Worm (Caenorhabditis elegans) whole organism, young adult: ENCODE measurements around the gene usp-33.
A peak's percentile ranks its signal among the peaks of the same experiment; 100 is the strongest.

Experiments used
- B0019.2 ChIP-seq: fragments of 200-800 bp; sonication (Bioruptor generic); conservative IDR thresholded peaks from 2 replicates; pipeline ENCODE4 v1.3.6; 2022; ENCODE audit warnings: missing genetic modification reagents, missing genetic modification characterization, missing compliant biosample characterization
- B0336.3 ChIP-seq: fragments of 200-800 bp; sonication (Bioruptor generic); IDR thresholded peaks from 2 replicates; pipeline ENCODE4 v1.3.6; 2022; ENCODE audit warnings: missing genetic modification characterization, missing compliant biosample characterization
- D2030.7 ChIP-seq: fragments of 200-800 bp; sonication (Bioruptor generic); IDR thresholded peaks from 2 replicates; pipeline ENCODE4 v1.3.6; 2022; ENCODE audit warnings: missing genetic modification reagents, missing genetic modification characterization, missing compliant biosample characterization
- F10E7.11 ChIP-seq: sonication (generic microtip); optimal IDR thresholded peaks from 2 replicates; lab custom pipeline; 2017; ENCODE audit warnings: mild to moderate bottlenecking, missing genetic modification characterization, moderate library complexity, missing compliant biosample characterization
- F23B12.7 ChIP-seq: sonication (generic microtip); optimal IDR thresholded peaks from 2 replicates; lab custom pipeline; 2017; ENCODE audit warnings: missing genetic modification characterization, mild to moderate bottlenecking, missing compliant biosample characterization, antibody characterized with exemption, moderate library complexity; ENCODE audit not compliant: insufficient read depth
- F33H1.4 ChIP-seq: fragments of 200-800 bp; sonication (Bioruptor generic); IDR thresholded peaks from 2 replicates; pipeline ENCODE4 v1.3.6; 2022; ENCODE audit warnings: missing genetic modification reagents, missing genetic modification characterization, missing compliant biosample characterization
- F39B2.1 ChIP-seq: fragments of 200-800 bp; sonication (Bioruptor generic); IDR thresholded peaks from 2 replicates; pipeline ENCODE4 v1.3.6; 2022; ENCODE audit warnings: missing genetic modification reagents, missing genetic modification characterization, missing compliant biosample characterization
- F49E8.2 ChIP-seq: sonication (generic microtip); optimal IDR thresholded peaks from 3 replicates; lab custom pipeline; 2017; ENCODE audit warnings: missing genetic modification characterization, mild to moderate bottlenecking, missing compliant biosample characterization, antibody characterized with exemption, moderate library complexity; ENCODE audit not compliant: insufficient read depth
- Y53F4B.3 ChIP-seq: fragments of 200-800 bp; sonication (Bioruptor generic); IDR thresholded peaks from 2 replicates; pipeline ENCODE4 v1.3.6; 2022; ENCODE audit warnings: missing genetic modification reagents, missing genetic modification characterization, missing compliant biosample characterization
- Y56A3A.18 ChIP-seq: fragments of 200-800 bp; sonication (Bioruptor generic); IDR thresholded peaks from 2 replicates; pipeline ENCODE4 v1.3.6; 2022; ENCODE audit warnings: missing genetic modification reagents, missing genetic modification characterization, missing compliant biosample characterization
- athp-1 ChIP-seq: sonication (generic microtip); optimal IDR thresholded peaks from 2 replicates; lab custom pipeline; 2017; ENCODE audit warnings: mild to moderate bottlenecking, missing genetic modification characterization, missing compliant biosample characterization
- attf-6 ChIP-seq: fragments of 200-800 bp; sonication (Bioruptor generic); IDR thresholded peaks from 2 replicates; pipeline ENCODE4 v1.3.6; 2022; ENCODE audit warnings: missing genetic modification reagents, missing genetic modification characterization, missing compliant biosample characterization
- cebp-1 ChIP-seq, 2 experiments: fragments of 200-800 bp in 1 of 2; sonication (Bioruptor generic) in 1 of 2; sonication (generic microtip) in 1 of 2; IDR thresholded peaks in 1 of 2; optimal IDR thresholded peaks in 1 of 2; 2 replicates each; pipeline versions ENCODE4 v1.3.6 to Lab custom; 2017 to 2022; ENCODE audit warnings: missing compliant biosample characterization in 2 of 2, missing genetic modification characterization in 2 of 2, mild to moderate bottlenecking in 1 of 2, missing genetic modification reagents in 1 of 2, moderate library complexity in 1 of 2
- ceh-27 ChIP-seq: fragments of 200-800 bp; sonication (Bioruptor generic); optimal IDR thresholded peaks from 2 replicates; lab custom pipeline; 2018; ENCODE audit warnings: mild to moderate bottlenecking, missing genetic modification characterization, moderate library complexity, missing compliant biosample characterization
- chd-7 ChIP-seq: sonication (generic microtip); optimal IDR thresholded peaks from 2 replicates; lab custom pipeline; 2016; ENCODE audit warnings: mild to moderate bottlenecking, missing genetic modification characterization, moderate library complexity, missing compliant biosample characterization
- fkh-3 ChIP-seq: sonication (generic microtip); optimal IDR thresholded peaks from 2 replicates; lab custom pipeline; 2016; ENCODE audit warnings: mild to moderate bottlenecking, missing genetic modification characterization, missing compliant biosample characterization
- gei-17 ChIP-seq: fragments of 200-800 bp; sonication (Bioruptor generic); optimal IDR thresholded peaks from 2 replicates; lab custom pipeline; 2018; ENCODE audit warnings: mild to moderate bottlenecking, missing genetic modification characterization, missing compliant biosample characterization
- hsf-1 ChIP-seq: fragments of 200-800 bp; sonication (Bioruptor generic); IDR thresholded peaks from 2 replicates; pipeline ENCODE4 v1.3.6; 2022; ENCODE audit warnings: missing genetic modification reagents, missing genetic modification characterization, missing compliant biosample characterization
- let-607 ChIP-seq, 2 experiments: fragments of 200-800 bp in 1 of 2; sonication (Bioruptor generic) in 1 of 2; sonication (generic microtip) in 1 of 2; optimal IDR thresholded peaks; 2 replicates each; lab custom pipeline; 2016 to 2018; ENCODE audit warnings: mild to moderate bottlenecking in 2 of 2, missing compliant biosample characterization in 2 of 2, missing genetic modification characterization in 2 of 2, moderate library complexity in 2 of 2, missing genotype in 1 of 2
- madf-10 ChIP-seq: sonication (generic microtip); optimal IDR thresholded peaks from 2 replicates; lab custom pipeline; 2016; ENCODE audit warnings: mild to moderate bottlenecking, missing genetic modification characterization, missing compliant biosample characterization
- nhr-179 ChIP-seq: sonication (generic microtip); optimal IDR thresholded peaks from 2 replicates; lab custom pipeline; 2016; ENCODE audit warnings: mild to moderate bottlenecking, missing genetic modification characterization, missing compliant biosample characterization
- nhr-27 ChIP-seq: fragments of 200-800 bp; sonication (Bioruptor generic); optimal IDR thresholded peaks from 2 replicates; lab custom pipeline; 2018; ENCODE audit warnings: mild to moderate bottlenecking, missing genetic modification characterization, moderate library complexity, missing compliant biosample characterization
- nhr-80 ChIP-seq: sonication (generic microtip); optimal IDR thresholded peaks from 2 replicates; lab custom pipeline; 2016; ENCODE audit warnings: missing genetic modification characterization, missing compliant biosample characterization
- nhr-90 ChIP-seq: sonication (generic microtip); optimal IDR thresholded peaks from 2 replicates; lab custom pipeline; 2016; ENCODE audit warnings: missing genotype, mild to moderate bottlenecking, missing genetic modification characterization, missing compliant biosample characterization
- rec-8 ChIP-seq, 2 experiments: sonication (generic microtip); optimal IDR thresholded peaks; 2 replicates each; lab custom pipeline; 2016; ENCODE audit warnings: mild to moderate bottlenecking in 2 of 2, missing genetic modification characterization in 2 of 2, missing genetic modification reagents in 2 of 2, missing genotype in 2 of 2, missing biosample characterization in 1 of 2, missing compliant biosample characterization in 1 of 2, moderate library complexity in 1 of 2
- snpc-4 ChIP-seq, 5 experiments: fragments of 150-350 bp in 1 of 5; sonication (generic microtip) in 4 of 5; optimal IDR thresholded peaks; 2 replicates each; lab custom pipeline; 2014 to 2018; ENCODE audit warnings: missing genetic modification characterization in 5 of 5, missing biosample characterization in 3 of 5, antibody characterized with exemption in 2 of 5, mild to moderate bottlenecking in 2 of 5, missing compliant biosample characterization in 2 of 5, missing genotype in 2 of 5, moderate library complexity in 2 of 5, missing genetic modification reagents in 1 of 5
- somi-1 ChIP-seq: fragments of 200-800 bp; sonication (Bioruptor generic); optimal IDR thresholded peaks from 2 replicates; lab custom pipeline; 2018; ENCODE audit warnings: mild to moderate bottlenecking, missing genetic modification characterization, missing compliant biosample characterization
- tlf-1 ChIP-seq: fragments of 200-800 bp; sonication (Bioruptor generic); optimal IDR thresholded peaks from 2 replicates; lab custom pipeline; 2018; ENCODE audit warnings: mild to moderate bottlenecking, missing genetic modification characterization, missing compliant biosample characterization
- unc-130 ChIP-seq: sonication (generic microtip); optimal IDR thresholded peaks from 2 replicates; lab custom pipeline; 2016; ENCODE audit warnings: missing genetic modification reagents, missing genetic modification characterization, missing compliant biosample characterization
- zfh-2 ChIP-seq: fragments of 200-800 bp; sonication (Bioruptor generic); conservative IDR thresholded peaks from 2 replicates; pipeline ENCODE4 v1.3.6; 2022; ENCODE audit warnings: missing genetic modification reagents, missing genetic modification characterization, missing compliant biosample characterization
- zim-3 ChIP-seq: sonication (generic microtip); optimal IDR thresholded peaks from 2 replicates; lab custom pipeline; 2017; ENCODE audit warnings: mild to moderate bottlenecking, missing genetic modification characterization, moderate library complexity, missing compliant biosample characterization
- ztf-3 ChIP-seq: fragments of 200-800 bp; sonication (Bioruptor generic); optimal IDR thresholded peaks from 2 replicates; lab custom pipeline; 2018; ENCODE audit warnings: mild to moderate bottlenecking, missing genetic modification characterization, missing compliant biosample characterization

The usp-33 gene

ce11 chrX:15593366-15593765 is 2.2 kb downstream of the usp-33 start:
- no peak for TF ChIP-seq B0019.2 (GFP tag; lab: Robert Waterston, UW)
- TF ChIP-seq ztf-3 (GFP tag; lab: Kevin White, UChicago), result no peak
- TF ChIP-seq unc-130, result no peak
- TF ChIP-seq athp-1, result no peak
- TF ChIP-seq F10E7.11 (tag; lab: Kevin White, UChicago), result no peak
- TF ChIP-seq tlf-1 (GFP tag; lab: Kevin White, UChicago), result no peak
- no peak for TF ChIP-seq attf-6 (GFP tag; lab: Robert Waterston, UW)
- no peak for TF ChIP-seq fkh-3
- no peak for TF ChIP-seq zim-3
- no peak for TF ChIP-seq chd-7
- TF ChIP-seq F39B2.1 (GFP tag; lab: Robert Waterston, UW), result no peak
- no peak for TF ChIP-seq rec-8 (tag; optimal IDR thresholded peaks at IDR 0.05; lab: Kevin White, UChicago)
- no peak for TF ChIP-seq B0336.3
- no peak for TF ChIP-seq nhr-27 (tag; lab: Kevin White, UChicago)
- TF ChIP-seq nhr-179, result no peak

ce11 chrX:15594019-15594418 is 2.9 kb downstream of the usp-33 start:
- TF ChIP-seq F33H1.4 (GFP tag; lab: Robert Waterston, UW) (no peak), snpc-4 (GFP tag; optimal IDR thresholded peaks at IDR 0.05; lab: Kevin White, UChicago) (no peak), snpc-4 (tag; optimal IDR thresholded peaks at IDR 0.05; lab: Kevin White, UChicago) (peak in 2 of 4 experiments; percentile 7 to 36), zfh-2 (peak; percentile 83), Y53F4B.3 (GFP tag; lab: Robert Waterston, UW) (no peak), let-607 (tag; optimal IDR thresholded peaks at IDR 0.05; lab: Kevin White, UChicago) (no peak), D2030.7 (GFP tag; lab: Robert Waterston, UW) (0 out of 2 replicates have a peak, but pooled peaks have one; percentile 20), somi-1 (GFP tag; lab: Kevin White, UChicago) (no peak)

DNA sequence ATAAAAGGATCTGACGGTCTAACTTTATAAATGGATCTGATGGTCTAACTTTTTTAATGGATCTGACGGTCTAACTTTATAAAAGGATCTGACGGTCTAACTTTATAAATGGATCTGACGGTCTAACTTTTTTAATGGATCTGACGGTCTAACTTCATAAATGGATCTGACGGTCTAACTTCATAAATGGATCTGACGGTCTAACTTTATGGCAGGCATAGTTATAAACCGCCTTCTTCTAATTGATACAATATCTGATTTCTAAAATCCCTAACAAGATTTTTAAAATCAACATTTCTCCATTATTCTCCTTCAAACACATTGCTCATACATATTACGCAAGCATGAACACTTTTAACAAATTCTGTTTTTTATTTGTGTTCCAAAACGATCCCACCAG is 5.9 kb downstream of the usp-33 start, which contains the start of gene K09A9.8:
K09A9.8 (minus strand) TSS at position 101 of the 400 bp plus-strand sequence.
- TF ChIP-seq Y53F4B.3 (GFP tag; lab: Robert Waterston, UW) (no peak), nhr-90 (tag; lab: Kevin White, UChicago) (no peak), Y56A3A.18 (GFP tag; lab: Robert Waterston, UW) (no peak), gei-17 (GFP tag; lab: Kevin White, UChicago) (no peak), F49E8.2 (tag; lab: Kevin White, UChicago) (no peak), hsf-1 (GFP tag; lab: Robert Waterston, UW) (no peak), ceh-27 (GFP tag; lab: Kevin White, UChicago) (no peak)

DNA sequence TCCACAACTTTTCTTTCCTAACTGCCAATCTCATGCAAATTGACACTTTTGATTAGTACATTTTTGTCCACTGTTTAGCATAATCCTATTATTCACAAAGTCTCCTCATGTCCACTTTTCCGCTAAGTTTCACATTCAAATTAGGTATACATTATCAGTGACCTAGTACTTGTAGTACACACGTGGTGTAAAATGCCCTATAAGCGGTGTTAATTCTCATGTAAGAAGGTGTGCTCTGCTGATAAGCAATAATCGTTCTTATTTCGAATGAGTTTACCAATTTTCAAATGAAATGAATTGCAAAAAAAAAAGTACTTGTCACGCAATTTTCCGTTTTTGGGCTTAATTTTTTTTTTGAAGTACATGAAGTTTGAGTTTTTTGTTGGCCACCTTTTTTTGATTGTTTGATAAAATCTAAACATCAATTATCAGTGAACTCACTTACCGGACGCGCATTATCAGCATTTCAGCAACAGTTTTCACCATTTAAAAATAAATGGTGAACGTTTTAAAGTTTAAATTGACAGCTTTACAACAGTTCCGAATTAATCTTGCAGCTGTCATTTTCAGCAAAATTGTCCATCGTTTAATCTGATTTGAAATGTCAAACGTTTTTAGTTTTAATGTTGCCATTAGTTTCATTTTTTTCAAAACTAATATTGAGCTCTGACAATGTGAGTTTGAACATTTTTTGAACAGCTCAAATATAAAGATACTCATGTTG is 7.7 kb downstream of the usp-33 start:
- TF ChIP-seq madf-10 (tag; lab: Kevin White, UChicago) (no peak), B0336.3 (no peak), nhr-80 (tag; lab: Kevin White, UChicago) (peak; percentile 81), F23B12.7 (tag; lab: Kevin White, UChicago) (no peak), let-607 (tag; optimal IDR thresholded peaks at IDR 0.05; lab: Kevin White, UChicago) (peak; percentile 61 to 70), ceh-27 (GFP tag; lab: Kevin White, UChicago) (no peak), D2030.7 (GFP tag; lab: Robert Waterston, UW) (no peak), cebp-1 (GFP tag; IDR thresholded peaks at IDR 0.05; lab: Robert Waterston, UW) (peak; percentile 20; the same call in 1 of the 2 replicates), cebp-1 (tag; optimal IDR thresholded peaks at IDR 0.05; lab: Kevin White, UChicago) (no peak)
